Worm (Caenorhabditis elegans) whole organism, L1 larva: ENCODE data around the gene T23E1.3.

Experiments
- fkh-10 ChIP-seq: sonication (generic microtip); optimal IDR thresholded peaks from 2 replicates; lab custom pipeline; 2017; ENCODE audit warnings: missing biosample characterization, missing genetic modification reagents, missing genetic modification characterization
- nhr-11 ChIP-seq: fragments of 150-350 bp; optimal IDR thresholded peaks from 2 replicates; lab custom pipeline; 2014; ENCODE audit warnings: missing biosample characterization, missing genetic modification characterization
- snpc-4 ChIP-seq: fragments of 150-350 bp; optimal IDR thresholded peaks from 2 replicates; lab custom pipeline; 2014; ENCODE audit warnings: missing biosample characterization, missing genetic modification characterization

DNA sequence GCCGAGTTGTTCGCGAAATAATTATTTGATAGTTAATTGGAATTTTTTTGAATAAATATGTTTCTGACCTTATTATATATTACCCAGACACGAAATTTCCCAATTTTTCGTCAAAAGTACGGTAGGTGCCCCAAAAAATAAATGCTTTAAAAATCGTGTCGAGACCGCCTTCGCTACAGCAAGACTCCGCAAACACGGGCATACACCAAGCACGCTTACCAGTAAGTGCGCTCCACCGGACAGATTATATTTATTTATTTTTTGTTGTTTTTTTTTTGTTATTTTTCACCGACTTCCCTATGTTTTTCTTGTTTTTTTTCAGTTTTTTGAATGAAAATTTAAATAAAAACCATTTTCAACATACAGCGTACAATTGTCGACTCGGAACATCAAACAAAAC lies 9.2 kb upstream of the T23E1.3 start:
- no peak for TF ChIP-seq nhr-11
- no peak for TF ChIP-seq snpc-4 (tag; lab: Kevin White, UChicago)
- TF ChIP-seq fkh-10 (GFP tag; lab: Kevin White, UChicago) = no peak
